Worm (Caenorhabditis elegans): ENCODE measurements around the gene cyc-2.2.
A peak's percentile ranks its signal among the peaks of the same experiment; 100 is the strongest.

The cyc-2.2 gene

ce11 chrV:12612118-12612517, at the start of gene cyc-2.2:
cyc-2.2 (minus strand) TSS chrV:12612218.
- TF ChIP-seq dmd-4 (tag; optimal IDR thresholded peaks at IDR 0.05; ENCODE audit: borderline replicate concordance): no peak

- no peak for TF ChIP-seq ets-4 (tag; optimal IDR thresholded peaks at IDR 0.05)
- no peak for TF ChIP-seq dmd-4 (tag; optimal IDR thresholded peaks at IDR 0.05; ENCODE audit: borderline replicate concordance)
- no peak for TF ChIP-seq ahr-1 (tag; optimal IDR thresholded peaks at IDR 0.05)
- no peak for TF ChIP-seq che-1 (tag; optimal IDR thresholded peaks at IDR 0.05)
- TF ChIP-seq lin-11 (tag; optimal IDR thresholded peaks at IDR 0.05): no peak
- no peak for TF ChIP-seq odd-2 (tag; optimal IDR thresholded peaks at IDR 0.05)
- TF ChIP-seq hlh-15 (tag; optimal IDR thresholded peaks at IDR 0.05): no peak
- no peak for TF ChIP-seq unc-42 (tag; optimal IDR thresholded peaks at IDR 0.05)
- no peak for TF ChIP-seq lim-6 (tag; optimal IDR thresholded peaks at IDR 0.05)
- TF ChIP-seq eyg-1 (tag; optimal IDR thresholded peaks at IDR 0.05): no peak
Measured at ce11 chrV:12661619-12662018, 49.6 kb upstream of the cyc-2.2 start, which contains the start of gene W05B10.3. W05B10.3 (minus strand) TSS chrV:12661719.

- TF ChIP-seq unc-55 (GFP tag; optimal IDR thresholded peaks at IDR 0.05) (no peak), ref-2 (tag; optimal IDR thresholded peaks at IDR 0.05) (no peak), fkh-10 (GFP tag; optimal IDR thresholded peaks at IDR 0.05) (no peak), nhr-232 (tag; optimal IDR thresholded peaks at IDR 0.05) (no peak), ama-1 (optimal IDR thresholded peaks at IDR 0.05) (no peak)
Measured at ce11 chrV:12660280-12660818, 48.3 kb upstream of the cyc-2.2 start, which contains the start of gene his-74. his-74 (minus strand) TSS chrV:12660330.

ce11 chrV:12659426-12659825, 47.4 kb upstream of the cyc-2.2 start, which contains the start of gene ccch-3:
ccch-3 (minus strand) TSS chrV:12659687.
- peak; percentile 37 for TF ChIP-seq hlh-30 (tag; optimal IDR thresholded peaks at IDR 0.05; ENCODE audit: insufficient read depth)
- TF ChIP-seq ceh-31 (tag; optimal IDR thresholded peaks at IDR 0.05): peak; percentile 14
- peak; percentile 4 for TF ChIP-seq ztf-16 (tag; optimal IDR thresholded peaks at IDR 0.05)
- peak; percentile 83 for TF ChIP-seq unc-42 (tag; optimal IDR thresholded peaks at IDR 0.05)
- no peak for TF ChIP-seq hlh-6 (tag; optimal IDR thresholded peaks at IDR 0.05)
- no peak for TF ChIP-seq npax-4 (tag; optimal IDR thresholded peaks at IDR 0.05)

ce11 chrV:12658142-12658541, 46.1 kb upstream of the cyc-2.2 start, which contains the start of gene W05B10.6:
W05B10.6 (minus strand) TSS chrV:12658242.
- TF ChIP-seq hlh-13 (GFP tag; optimal IDR thresholded peaks at IDR 0.05): no peak
- TF ChIP-seq syd-9 (tag; optimal IDR thresholded peaks at IDR 0.05): no peak
- TF ChIP-seq unc-55 (GFP tag; optimal IDR thresholded peaks at IDR 0.05): no peak
- TF ChIP-seq dve-1 (tag; optimal IDR thresholded peaks at IDR 0.05): no peak
- no peak for TF ChIP-seq dmd-4 (tag; optimal IDR thresholded peaks at IDR 0.05; ENCODE audit: borderline replicate concordance)
- TF ChIP-seq npax-4 (tag; optimal IDR thresholded peaks at IDR 0.05): no peak
- no peak for TF ChIP-seq ceh-30 (tag; optimal IDR thresholded peaks at IDR 0.05)
- TF ChIP-seq che-1 (tag; optimal IDR thresholded peaks at IDR 0.05): no peak
- TF ChIP-seq lim-6 (tag; optimal IDR thresholded peaks at IDR 0.05): no peak
- no peak for TF ChIP-seq ceh-34 (tag; optimal IDR thresholded peaks at IDR 0.05)
- no peak for TF ChIP-seq hlh-8 (tag; optimal IDR thresholded peaks at IDR 0.05)
- no peak for TF ChIP-seq ceh-9 (tag; optimal IDR thresholded peaks at IDR 0.05)
- no peak for TF ChIP-seq eyg-1 (tag; optimal IDR thresholded peaks at IDR 0.05)
- TF ChIP-seq hlh-30 (tag; optimal IDR thresholded peaks at IDR 0.05; ENCODE audit: insufficient read depth): no peak
- no peak for TF ChIP-seq nhr-232 (tag; optimal IDR thresholded peaks at IDR 0.05)
- TF ChIP-seq mec-3 (tag; optimal IDR thresholded peaks at IDR 0.05; ENCODE audit: borderline replicate concordance): no peak

ce11 chrV:12649636-12650035, 37.6 kb upstream of the cyc-2.2 start, which contains the start of gene lin-25:
lin-25 (plus strand) TSS chrV:12649925.
- TF ChIP-seq pros-1 (tag; optimal IDR thresholded peaks at IDR 0.05) (no peak), hlh-15 (tag; optimal IDR thresholded peaks at IDR 0.05) (no peak), pat-9 (tag; optimal IDR thresholded peaks at IDR 0.05) (no peak), fkh-6 (tag; optimal IDR thresholded peaks at IDR 0.05) (no peak), nfya-1 (tag; optimal IDR thresholded peaks at IDR 0.05) (peak; percentile 6), sox-4 (tag; optimal IDR thresholded peaks at IDR 0.05) (no peak), ceh-6 (GFP tag; optimal IDR thresholded peaks at IDR 0.05) (no peak), elt-2 (tag; optimal IDR thresholded peaks at IDR 0.05) (no peak), hlh-30 (tag; optimal IDR thresholded peaks at IDR 0.05; ENCODE audit: insufficient read depth) (no peak), tbx-2 (tag; optimal IDR thresholded peaks at IDR 0.05) (peak; percentile 43), fax-1 (tag; optimal IDR thresholded peaks at IDR 0.05) (no peak), ceh-30 (tag; optimal IDR thresholded peaks at IDR 0.05) (no peak), unc-42 (tag; optimal IDR thresholded peaks at IDR 0.05) (peak; percentile 50), unc-55 (GFP tag; optimal IDR thresholded peaks at IDR 0.05) (no peak), npax-4 (tag; optimal IDR thresholded peaks at IDR 0.05) (no peak), ets-4 (tag; optimal IDR thresholded peaks at IDR 0.05) (peak; percentile 41), F13H6.1 (tag; optimal IDR thresholded peaks at IDR 0.05) (no peak), sox-2 (GFP tag; IDR thresholded peaks at IDR 0.05) (no peak), ceh-34 (tag; optimal IDR thresholded peaks at IDR 0.05) (no peak), ceh-31 (tag; optimal IDR thresholded peaks at IDR 0.05) (peak; percentile 67), ceh-18 (tag; optimal IDR thresholded peaks at IDR 0.05) (no peak), madf-2 (tag; optimal IDR thresholded peaks at IDR 0.05) (no peak)
